Fruit fly (Drosophila melanogaster) whole organism, prepupa: ENCODE results near the gene CG1983.

Experiments
- CG10631 ChIP-seq: fragments of 200-800 bp; sonication (Bioruptor generic); optimal IDR thresholded peaks from 2 replicates; lab custom pipeline; 2016; ENCODE audit warnings: missing biosample characterization, missing genetic modification characterization
- CG10669 ChIP-seq: fragments of 200-800 bp; sonication (Bioruptor generic); optimal IDR thresholded peaks from 3 replicates; lab custom pipeline; 2018; ENCODE audit warnings: missing biosample characterization, mild to moderate bottlenecking, missing genetic modification characterization, moderate library complexity
- CG16779 ChIP-seq: fragments of 200-800 bp; sonication (Bioruptor generic); optimal IDR thresholded peaks from 3 replicates; lab custom pipeline; 2017; ENCODE audit warnings: missing biosample characterization, mild to moderate bottlenecking, missing genetic modification characterization
- CG3032 ChIP-seq: fragments of 200-800 bp; optimal IDR thresholded peaks from 2 replicates; lab custom pipeline; 2019; ENCODE audit warnings: missing biosample characterization, mild to moderate bottlenecking, missing genetic modification characterization, moderate library complexity
- CG6854 ChIP-seq: fragments of 200-800 bp; sonication (Bioruptor generic); optimal IDR thresholded peaks from 2 replicates; lab custom pipeline; 2017; ENCODE audit warnings: missing biosample characterization, mild to moderate bottlenecking, missing genetic modification characterization
- Hr38 ChIP-seq: sonication (Bioruptor generic); optimal IDR thresholded peaks from 2 replicates; lab custom pipeline; 2016; ENCODE audit warnings: missing biosample characterization, missing genetic modification characterization
- Sox14 ChIP-seq: fragments of 200-800 bp; sonication (Bioruptor generic); optimal IDR thresholded peaks from 3 replicates; lab custom pipeline; 2016; ENCODE audit warnings: missing biosample characterization, missing genetic modification characterization

The CG1983 gene

dm6 chr3R:30129019-30129418 is 48.5 kb downstream of the CG1983 start, which contains the start of gene Ppi1:
TSS of gene Ppi1 (minus strand) at chr3R:30129119.
- TF ChIP-seq CG16779 (tag; lab: Kevin White, UChicago): no peak
- no peak for TF ChIP-seq Sox14
- TF ChIP-seq Hr38 (GFP tag; lab: Kevin White, UChicago): no peak
- no peak for TF ChIP-seq CG10669 (GFP tag; lab: Kevin White, UChicago)
- TF ChIP-seq CG3032 (tag; lab: Kevin White, UChicago): no peak
- no peak for TF ChIP-seq CG6854 (GFP tag; lab: Kevin White, UChicago)
- TF ChIP-seq CG10631 (GFP tag; lab: Kevin White, UChicago): no peak
